Fruit fly (Drosophila melanogaster): ENCODE measurements around the gene Ect3.

Gene Ect3

dm6 chr3R:11967262-11968029 is 31.6 kb upstream of the Ect3 start, which contains the start of the genes CG12213 and GC1 (continued):
- peak; percentile 61 for TF ChIP-seq lilli (GFP tag; optimal IDR thresholded peaks at IDR 0.05)
- no peak for TF ChIP-seq Mes4 (GFP tag; optimal IDR thresholded peaks at IDR 0.05)
- TF ChIP-seq mam (GFP tag; optimal IDR thresholded peaks at IDR 0.05) = peak; percentile 52
- peak; percentile 90 for TF ChIP-seq CG3995 (GFP tag; optimal IDR thresholded peaks at IDR 0.05)
- TF ChIP-seq CG3838 (GFP tag; optimal IDR thresholded peaks at IDR 0.05) = no peak

- peak; percentile 1 for TF ChIP-seq kni (GFP tag; optimal IDR thresholded peaks at IDR 0.05)
- peak; percentile 14 for TF ChIP-seq CG13296 (GFP tag; optimal IDR thresholded peaks at IDR 0.05)
- TF ChIP-seq Oli (tag; optimal IDR thresholded peaks at IDR 0.05) = no peak
- TF ChIP-seq amos (GFP tag; IDR thresholded peaks at IDR 0.05; ENCODE audit: partially characterized antibody) = no peak
- no peak for TF ChIP-seq NC2β (GFP tag; optimal IDR thresholded peaks at IDR 0.05)
- no peak for TF ChIP-seq knrl (GFP tag; IDR thresholded peaks at IDR 0.05; ENCODE audit: partially characterized antibody)
- peak; percentile 24 for TF ChIP-seq PHDP (tag; optimal IDR thresholded peaks at IDR 0.05)
- no peak for TF ChIP-seq CG4424 (GFP tag; optimal IDR thresholded peaks at IDR 0.05)
- peak; percentile 52 for TF ChIP-seq CG13894 (tag; optimal IDR thresholded peaks at IDR 0.05)
- TF ChIP-seq schlank (tag; optimal IDR thresholded peaks at IDR 0.05) = peak; percentile 24
- no peak for TF ChIP-seq ac (GFP tag; optimal IDR thresholded peaks at IDR 0.05)
- peak; percentile 75 for TF ChIP-seq exex (tag; optimal IDR thresholded peaks at IDR 0.05)
- TF ChIP-seq Pdp1 (GFP tag; optimal IDR thresholded peaks at IDR 0.05) = peak in 1 of 2 experiments; percentile 63
- TF ChIP-seq Ets65A (GFP tag) = no peak
- TF ChIP-seq Rfx (GFP tag; IDR thresholded peaks at IDR 0.05) = peak; percentile 22; the same call in 1 of the 2 replicates
- TF ChIP-seq chinmo (GFP tag; IDR thresholded peaks at IDR 0.05; ENCODE audit: partially characterized antibody) = 0 out of 4 replicates have a peak, but pooled peaks have one; percentile 15
- 0 out of 2 replicates have a peak, but pooled peaks have one; percentile 1 for TF ChIP-seq crol (GFP tag; IDR thresholded peaks at IDR 0.05)
- TF ChIP-seq onecut (GFP tag; IDR thresholded peaks at IDR 0.05) = peak; percentile 86
- peak; percentile 13 for TF ChIP-seq CG2678 (tag; optimal IDR thresholded peaks at IDR 0.05)
- TF ChIP-seq CG11085 (GFP tag; IDR thresholded peaks at IDR 0.05) = no peak
- TF ChIP-seq CG3847 (GFP tag; IDR thresholded peaks at IDR 0.05) = no peak
- no peak for TF ChIP-seq bowl (GFP tag; IDR thresholded peaks at IDR 0.05)
- TF ChIP-seq CG17829 (tag; optimal IDR thresholded peaks at IDR 0.05) = no peak
- 0 out of 3 replicates have a peak, but pooled peaks have one; percentile 6 for TF ChIP-seq ci (GFP tag; IDR thresholded peaks at IDR 0.05)
- no peak for TF ChIP-seq ro (GFP tag; IDR thresholded peaks at IDR 0.05)
- TF ChIP-seq CG14441 (GFP tag; IDR thresholded peaks at IDR 0.05) = 0 out of 2 replicates have a peak, but pooled peaks have one; percentile 8
- no peak for TF ChIP-seq pum (GFP tag; optimal IDR thresholded peaks at IDR 0.05)
- TF ChIP-seq br (optimal IDR thresholded peaks at IDR 0.05) = no peak
- peak; percentile 88 for TF ChIP-seq CG34376 (GFP tag; optimal IDR thresholded peaks at IDR 0.05)
- TF ChIP-seq Trl (optimal IDR thresholded peaks at IDR 0.05) = peak in 1 of 2 experiments; percentile 26
- no peak for TF ChIP-seq Trl (GFP tag; optimal IDR thresholded peaks at IDR 0.05)
- TF ChIP-seq zen2 (GFP tag; IDR thresholded peaks at IDR 0.05; ENCODE audit: partially characterized antibody) = no peak
- TF ChIP-seq ATbp (GFP tag; optimal IDR thresholded peaks at IDR 0.05) = peak; percentile 30
- TF ChIP-seq az2 (GFP tag; optimal IDR thresholded peaks at IDR 0.05) = no peak
- TF ChIP-seq CG12942 (GFP tag; optimal IDR thresholded peaks at IDR 0.05) = no peak
- TF ChIP-seq grn (GFP tag; optimal IDR thresholded peaks at IDR 0.05) = peak; percentile 66
- peak; percentile 90 for TF ChIP-seq CG1529 (GFP tag; optimal IDR thresholded peaks at IDR 0.05)
- peak; percentile 0 for TF ChIP-seq odd (GFP tag; optimal IDR thresholded peaks at IDR 0.05)
- peak; percentile 91 for TF ChIP-seq mirr (GFP tag; optimal IDR thresholded peaks at IDR 0.05)
- TF ChIP-seq luna (GFP tag; optimal IDR thresholded peaks at IDR 0.05) = no peak
- TF ChIP-seq D (optimal IDR thresholded peaks at IDR 0.05) = no peak
- no peak for TF ChIP-seq D (GFP tag; optimal IDR thresholded peaks at IDR 0.05)
Measured at dm6 chr3R:11968030-11968753, 30.9 kb upstream of the Ect3 start.

Data from whole organism, embryonic.